Fruit fly (Drosophila melanogaster): Measurements from ENCODE around the gene CG12011.

Gene CG12011

DNA sequence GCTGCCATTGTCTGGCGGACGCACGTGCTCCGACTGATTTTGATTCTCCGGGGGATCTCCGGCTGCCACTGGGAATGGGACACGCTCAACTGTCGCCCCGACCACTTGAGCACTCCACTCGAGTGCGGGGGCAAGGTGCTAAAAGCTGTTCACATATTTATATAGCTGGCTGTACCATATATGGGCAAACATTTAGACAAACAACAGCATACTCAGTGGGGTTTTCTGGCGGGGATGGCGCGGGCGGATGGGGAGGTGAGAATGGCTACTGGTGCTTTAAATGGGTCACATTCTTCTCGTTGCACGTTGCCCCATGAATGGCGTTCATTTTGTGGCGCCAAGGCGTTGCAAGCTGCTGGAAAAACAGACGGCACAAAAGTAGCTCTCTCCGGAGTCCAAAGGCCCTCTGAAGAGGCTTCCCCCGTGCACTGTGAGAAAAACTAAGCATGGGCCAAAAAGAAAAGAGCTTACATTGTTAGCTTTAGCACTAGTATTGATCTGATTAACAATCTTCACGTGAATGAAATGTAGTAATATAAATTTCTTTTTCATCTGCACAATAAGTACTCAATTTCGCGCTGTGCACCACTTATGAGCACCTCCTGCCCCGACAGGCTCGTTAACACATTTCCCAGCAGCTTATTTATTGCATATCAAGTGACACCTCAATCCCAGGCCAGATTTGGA lies 3.5 kb upstream of the CG12011 start (continued):
- TF ChIP-seq ems (GFP tag; optimal IDR thresholded peaks at IDR 0.05) (no peak), dysf (GFP tag; IDR thresholded peaks at IDR 0.05) (peak; percentile 39; the same call in 1 of the 3 replicates), pita (GFP tag; optimal IDR thresholded peaks at IDR 0.05) (no peak), pnt (GFP tag; optimal IDR thresholded peaks at IDR 0.05) (peak; percentile 7), ATbp (GFP tag; optimal IDR thresholded peaks at IDR 0.05) (peak; percentile 81), CG30403 (GFP tag; optimal IDR thresholded peaks at IDR 0.05) (peak; percentile 10), disco-r (GFP tag; optimal IDR thresholded peaks at IDR 0.05) (no peak), nerfin-1 (tag; optimal IDR thresholded peaks at IDR 0.05) (peak; percentile 14), CG2875 (GFP tag; optimal IDR thresholded peaks at IDR 0.05) (peak; percentile 68), wdn (GFP tag; IDR thresholded peaks at IDR 0.05) (no peak), CG8281 (tag; optimal IDR thresholded peaks at IDR 0.05) (no peak), Sin3A (optimal IDR thresholded peaks at IDR 0.05) (no peak), bbx (GFP tag; IDR thresholded peaks at IDR 0.05; ENCODE audit: partially characterized antibody) (no peak), HmgZ (tag; optimal IDR thresholded peaks at IDR 0.05) (no peak), Fer1 (GFP tag; optimal IDR thresholded peaks at IDR 0.05) (no peak), aop (GFP tag; IDR thresholded peaks at IDR 0.05) (no peak), Lim3 (GFP tag; IDR thresholded peaks at IDR 0.05) (no peak), CG3995 (GFP tag; optimal IDR thresholded peaks at IDR 0.05) (no peak), Dad (GFP tag; optimal IDR thresholded peaks at IDR 0.05) (peak; percentile 27), gce (GFP tag; IDR thresholded peaks at IDR 0.05) (no peak; the same call in 2 of the 3 replicates), CG4617 (GFP tag; optimal IDR thresholded peaks at IDR 0.05; ENCODE audit: borderline replicate concordance) (no peak), CG18619 (GFP tag; optimal IDR thresholded peaks at IDR 0.05) (peak; percentile 5)

DNA sequence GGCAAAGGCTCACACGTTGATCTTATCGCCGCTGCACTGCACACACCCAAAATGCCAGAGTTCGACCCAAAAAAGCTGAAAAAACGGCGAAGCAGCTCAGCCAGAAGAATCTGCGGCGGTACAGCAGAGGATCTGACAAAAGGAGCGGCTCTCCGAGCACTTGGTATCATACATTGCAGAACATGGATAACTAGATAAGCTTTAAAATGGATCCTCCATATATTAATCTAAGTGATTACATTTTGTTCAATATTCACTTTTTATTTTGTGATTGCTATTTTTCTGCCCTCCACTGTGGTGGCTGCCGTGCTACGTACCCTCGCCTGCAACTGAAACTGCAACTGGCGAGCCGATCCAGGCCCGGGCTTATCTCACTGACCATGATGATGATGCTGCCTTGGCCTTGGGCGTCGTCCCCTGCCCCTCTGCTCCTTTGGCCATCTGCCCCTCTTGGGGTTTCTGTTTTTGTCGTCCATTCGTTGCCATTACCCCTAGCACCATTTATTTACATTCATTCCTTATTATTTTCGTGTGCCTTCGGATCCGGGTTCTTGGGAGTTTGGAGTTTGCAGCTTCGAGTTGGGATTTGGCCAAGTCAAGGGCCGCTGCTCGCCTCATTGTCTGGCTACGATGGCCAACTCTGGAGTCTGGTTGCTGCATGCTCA lies 2.2 kb upstream of the CG12011 start:
- TF ChIP-seq pan (optimal IDR thresholded peaks at IDR 0.05) = no peak
- peak in 1 of 2 experiments; percentile 40 for TF ChIP-seq pan (GFP tag; optimal IDR thresholded peaks at IDR 0.05 in 1 of 2, IDR thresholded peaks at IDR 0.05 in 1 of 2)
- no peak for TF ChIP-seq CG10565 (GFP tag; optimal IDR thresholded peaks at IDR 0.05)
- no peak for TF ChIP-seq sug (tag; optimal IDR thresholded peaks at IDR 0.05)
- TF ChIP-seq CG16815 (GFP tag; optimal IDR thresholded peaks at IDR 0.05) = no peak
- TF ChIP-seq nerfin-2 (GFP tag; IDR thresholded peaks at IDR 0.05; ENCODE audit: partially characterized antibody) = no peak
- TF ChIP-seq NK7.1 (GFP tag; optimal IDR thresholded peaks at IDR 0.05) = no peak
- TF ChIP-seq pb (GFP tag; optimal IDR thresholded peaks at IDR 0.05) = no peak
- TF ChIP-seq Drgx (GFP tag; IDR thresholded peaks at IDR 0.05) = peak; percentile 87
- TF ChIP-seq lbe (GFP tag; optimal IDR thresholded peaks at IDR 0.05) = peak; percentile 29
- 0 out of 2 replicates have a peak, but pooled peaks have one; percentile 9 for TF ChIP-seq peb (GFP tag; IDR thresholded peaks at IDR 0.05)
- peak; percentile 25 for TF ChIP-seq Oli (tag; optimal IDR thresholded peaks at IDR 0.05)
- TF ChIP-seq ara (GFP tag; IDR thresholded peaks at IDR 0.05) = 0 out of 2 replicates have a peak, but pooled peaks have one; percentile 32
- TF ChIP-seq Eip74EF (GFP tag; optimal IDR thresholded peaks at IDR 0.05) = no peak
- peak; percentile 35; the same call in 1 of the 2 replicates for TF ChIP-seq CG14441 (GFP tag; IDR thresholded peaks at IDR 0.05)
- 0 out of 2 replicates have a peak, but pooled peaks have one; percentile 35 for TF ChIP-seq CG4404 (GFP tag; IDR thresholded peaks at IDR 0.05)
- 0 out of 3 replicates have a peak, but pooled peaks have one; percentile 8 for TF ChIP-seq CG11456 (GFP tag; IDR thresholded peaks at IDR 0.05)
- no peak for TF ChIP-seq pnt (GFP tag; optimal IDR thresholded peaks at IDR 0.05)
- peak; percentile 7 for TF ChIP-seq nmo (GFP tag; optimal IDR thresholded peaks at IDR 0.05)
- TF ChIP-seq CG34422 (GFP tag; IDR thresholded peaks at IDR 0.05) = 0 out of 3 replicates have a peak, but pooled peaks have one; percentile 38
- TF ChIP-seq CG14667 (GFP tag; IDR thresholded peaks at IDR 0.05) = 0 out of 2 replicates have a peak, but pooled peaks have one; percentile 11
- TF ChIP-seq sens (GFP tag) = peak; percentile 77
- TF ChIP-seq Ets97D (GFP tag; optimal IDR thresholded peaks at IDR 0.05) = no peak
- TF ChIP-seq sisA (GFP tag; IDR thresholded peaks at IDR 0.05) = peak; percentile 45; the same call in 1 of the 2 replicates
- no peak for TF ChIP-seq vnd (GFP tag; IDR thresholded peaks at IDR 0.05; ENCODE audit: partially characterized antibody)
- TF ChIP-seq Ets65A (GFP tag) = peak; percentile 53
- no peak for TF ChIP-seq lov (optimal IDR thresholded peaks at IDR 0.05)
- TF ChIP-seq lov (GFP tag; IDR thresholded peaks at IDR 0.05) = 0 out of 3 replicates have a peak, but pooled peaks have one; percentile 13
